Worm (Caenorhabditis elegans) whole organism, L1 larva: ENCODE data around the gene F43D2.6.

Source experiments
- blmp-1 ChIP-seq: fragments of 150-350 bp; optimal IDR thresholded peaks from 2 replicates; lab custom pipeline; 2014; ENCODE audit warnings: missing biosample characterization, missing genetic modification characterization

The F43D2.6 gene

ce11 chrV:14579619-14580018, 55.4 kb downstream of the F43D2.6 start, which contains the start of gene gar-3:
gar-3 (minus strand) TSS chrV:14579719.
- TF ChIP-seq blmp-1 (tag; lab: Kevin White, UChicago) = no peak
